Worm (Caenorhabditis elegans): ENCODE data around the gene srg-34.

Gene srg-34

ce11 chrV:18536015-18536414 is 28.7 kb downstream of the srg-34 start:
- TF ChIP-seq ets-7 (tag; optimal IDR thresholded peaks at IDR 0.05) = no peak
- no peak for TF ChIP-seq tbx-37 (GFP tag; conservative IDR thresholded peaks at IDR 0.05)
- no peak for TF ChIP-seq F13C5.2 (tag; optimal IDR thresholded peaks at IDR 0.05)
- TF ChIP-seq flt-1 (GFP tag; IDR thresholded peaks at IDR 0.05) = no peak
- TF ChIP-seq hmg-4 (GFP tag; optimal IDR thresholded peaks at IDR 0.05) = no peak
- no peak for TF ChIP-seq ceh-36 (tag; optimal IDR thresholded peaks at IDR 0.05)
- no peak for TF ChIP-seq B0310.2 (tag; optimal IDR thresholded peaks at IDR 0.05)
- TF ChIP-seq ceh-13 (GFP tag; optimal IDR thresholded peaks at IDR 0.05) = no peak
- no peak for TF ChIP-seq ama-1 (optimal IDR thresholded peaks at IDR 0.05)
- TF ChIP-seq tbx-11 (GFP tag; IDR thresholded peaks at IDR 0.05) = no peak
- TF ChIP-seq sea-1 (GFP tag; conservative IDR thresholded peaks at IDR 0.05) = no peak

ce11 chrV:18533606-18534005 is 31.1 kb downstream of the srg-34 start, which contains the start of gene ints-5:
TSS of gene ints-5 (plus strand) at chrV:18533953.
- TF ChIP-seq flt-1 (GFP tag; IDR thresholded peaks at IDR 0.05) (no peak), scrt-1 (GFP tag; IDR thresholded peaks at IDR 0.05) (no peak), hmg-4 (GFP tag; optimal IDR thresholded peaks at IDR 0.05) (no peak), sea-1 (GFP tag; conservative IDR thresholded peaks at IDR 0.05) (no peak), ets-7 (tag; optimal IDR thresholded peaks at IDR 0.05) (no peak), ceh-13 (GFP tag; optimal IDR thresholded peaks at IDR 0.05) (no peak), hnd-1 (tag; optimal IDR thresholded peaks at IDR 0.05) (no peak), F13C5.2 (tag; optimal IDR thresholded peaks at IDR 0.05) (no peak)

ce11 chrV:18524460-18524859 is 40.2 kb downstream of the srg-34 start, which contains the start of gene hmit-1.2:
TSS of gene hmit-1.2 (plus strand) at chrV:18524760.
- TF ChIP-seq tra-4 (tag; optimal IDR thresholded peaks at IDR 0.05) (no peak), scrt-1 (GFP tag; IDR thresholded peaks at IDR 0.05) (no peak), hnd-1 (tag; optimal IDR thresholded peaks at IDR 0.05) (no peak), sea-1 (GFP tag; conservative IDR thresholded peaks at IDR 0.05) (no peak), pes-1 (GFP tag; IDR thresholded peaks at IDR 0.05) (no peak), hmg-4 (GFP tag; optimal IDR thresholded peaks at IDR 0.05) (no peak), flt-1 (GFP tag; IDR thresholded peaks at IDR 0.05) (no peak), tbx-11 (GFP tag; IDR thresholded peaks at IDR 0.05) (no peak), B0310.2 (tag; optimal IDR thresholded peaks at IDR 0.05) (no peak), ceh-36 (tag; optimal IDR thresholded peaks at IDR 0.05) (no peak), F13C5.2 (tag; optimal IDR thresholded peaks at IDR 0.05) (no peak), ets-7 (tag; optimal IDR thresholded peaks at IDR 0.05) (no peak), ceh-13 (GFP tag; optimal IDR thresholded peaks at IDR 0.05) (no peak), hmbx-1 (tag; optimal IDR thresholded peaks at IDR 0.05) (no peak), tbx-37 (GFP tag; conservative IDR thresholded peaks at IDR 0.05) (no peak), aly-1 (tag; optimal IDR thresholded peaks at IDR 0.05) (no peak), ama-1 (optimal IDR thresholded peaks at IDR 0.05) (no peak)

- no peak for TF ChIP-seq tbx-37 (GFP tag; conservative IDR thresholded peaks at IDR 0.05)
- TF ChIP-seq ceh-36 (tag; optimal IDR thresholded peaks at IDR 0.05) = no peak
- no peak for TF ChIP-seq ama-1 (optimal IDR thresholded peaks at IDR 0.05)
- no peak for TF ChIP-seq hmg-4 (GFP tag; optimal IDR thresholded peaks at IDR 0.05)
- TF ChIP-seq tra-4 (tag; optimal IDR thresholded peaks at IDR 0.05) = no peak
- no peak for TF ChIP-seq hmbx-1 (tag; optimal IDR thresholded peaks at IDR 0.05)
- no peak for TF ChIP-seq aly-1 (tag; optimal IDR thresholded peaks at IDR 0.05)
- no peak for TF ChIP-seq B0310.2 (tag; optimal IDR thresholded peaks at IDR 0.05)
- TF ChIP-seq scrt-1 (GFP tag; IDR thresholded peaks at IDR 0.05) = no peak
- TF ChIP-seq tbx-11 (GFP tag; IDR thresholded peaks at IDR 0.05) = no peak
- TF ChIP-seq ceh-13 (GFP tag; optimal IDR thresholded peaks at IDR 0.05) = no peak
- TF ChIP-seq F13C5.2 (tag; optimal IDR thresholded peaks at IDR 0.05) = no peak
- no peak for TF ChIP-seq flt-1 (GFP tag; IDR thresholded peaks at IDR 0.05)
- no peak for TF ChIP-seq hnd-1 (tag; optimal IDR thresholded peaks at IDR 0.05)
- TF ChIP-seq sea-1 (GFP tag; conservative IDR thresholded peaks at IDR 0.05) = no peak
Measured at ce11 chrV:18516496-18516895, 48.2 kb downstream of the srg-34 start, which contains the start of gene hmit-1.1. TSS of gene hmit-1.1 (plus strand) at chrV:18516789.

Data from whole organism, early embryonic.